Fruit fly (Drosophila melanogaster) whole organism, embryonic: Measurements from ENCODE around the gene CG32170.
A peak's percentile ranks its signal among the peaks of the same experiment; 100 is the strongest.

ENCODE experiments used
- Aef1 ChIP-seq: fragments of 200-800 bp; sonication (Bioruptor generic); IDR thresholded peaks from 3 replicates; pipeline ENCODE4 v1.3.6; 2022; ENCODE audit warnings: missing biosample characterization, missing genetic modification characterization
- BEAF-32 ChIP-seq: fragments of 200-800 bp; sonication (Bioruptor generic); optimal IDR thresholded peaks from 3 replicates; lab custom pipeline; 2017; ENCODE audit warnings: missing biosample characterization, missing genetic modification characterization, mild to moderate bottlenecking, moderate library complexity, missing genetic modification reagents
- CG10274 ChIP-seq: fragments of 200-800 bp; sonication (Bioruptor generic); optimal IDR thresholded peaks from 3 replicates; lab custom pipeline; 2017; ENCODE audit warnings: missing biosample characterization, mild to moderate bottlenecking, missing genetic modification characterization
- CG10654 ChIP-seq: fragments of 200-800 bp; sonication (Bioruptor generic); optimal IDR thresholded peaks from 2 replicates; lab custom pipeline; 2016; ENCODE audit warnings: missing biosample characterization, missing genetic modification characterization
- CG12155 ChIP-seq: fragments of 200-800 bp; sonication (Bioruptor generic); optimal IDR thresholded peaks from 3 replicates; lab custom pipeline; 2016; ENCODE audit warnings: missing biosample characterization, missing genetic modification characterization
- CG12744 ChIP-seq: fragments of 200-800 bp; sonication (Bioruptor generic); optimal IDR thresholded peaks from 2 replicates; lab custom pipeline; 2016; ENCODE audit warnings: missing biosample characterization, missing genetic modification characterization
- CG12942 ChIP-seq: fragments of 200-800 bp; sonication (Bioruptor generic); optimal IDR thresholded peaks from 3 replicates; lab custom pipeline; 2016; ENCODE audit warnings: missing biosample characterization, missing genetic modification characterization
- CG13296 ChIP-seq: fragments of 200-800 bp; sonication (Bioruptor generic); optimal IDR thresholded peaks from 3 replicates; lab custom pipeline; 2018; ENCODE audit warnings: missing biosample characterization, mild to moderate bottlenecking, missing genetic modification characterization
- CG13424 ChIP-seq: fragments of 200-800 bp; sonication (Bioruptor generic); optimal IDR thresholded peaks from 2 replicates; lab custom pipeline; 2019; ENCODE audit warnings: missing biosample characterization, mild to moderate bottlenecking, missing genetic modification characterization, moderate library complexity
- CG14014 ChIP-seq: fragments of 200-800 bp; sonication (Bioruptor generic); IDR thresholded peaks from 2 replicates; pipeline ENCODE4 v1.3.6; 2022; ENCODE audit warnings: missing biosample characterization, missing genetic modification characterization
- CG15479 ChIP-seq: fragments of 200-800 bp; sonication (Bioruptor generic); optimal IDR thresholded peaks from 3 replicates; lab custom pipeline; 2019; ENCODE audit warnings: missing biosample characterization, mild to moderate bottlenecking, missing genetic modification characterization, moderate library complexity
- CG15696 ChIP-seq: fragments of 200-800 bp; sonication (Bioruptor generic); optimal IDR thresholded peaks from 2 replicates; lab custom pipeline; 2019; ENCODE audit warnings: missing biosample characterization, mild to moderate bottlenecking, missing genetic modification characterization, moderate library complexity
- CG17802 ChIP-seq: fragments of 200-800 bp; sonication (Bioruptor generic); optimal IDR thresholded peaks from 2 replicates; lab custom pipeline; 2018; ENCODE audit warnings: missing biosample characterization, mild to moderate bottlenecking, missing genetic modification characterization, moderate library complexity
- CG18262 ChIP-seq: fragments of 200-800 bp; optimal IDR thresholded peaks from 3 replicates; lab custom pipeline; 2019; ENCODE audit warnings: missing biosample characterization, mild to moderate bottlenecking, missing genetic modification characterization, moderate library complexity
- CG31224 ChIP-seq: fragments of 200-800 bp; sonication (Bioruptor generic); IDR thresholded peaks from 2 replicates; pipeline ENCODE4 v1.3.6; 2022; ENCODE audit warnings: missing biosample characterization, missing genetic modification characterization
- CG3726 ChIP-seq: fragments of 200-800 bp; sonication (Bioruptor generic); IDR thresholded peaks from 3 replicates; pipeline ENCODE4, ENCODE4 v1.3.6; 2022; ENCODE audit warnings: missing biosample characterization, missing genetic modification characterization
- CG5180 ChIP-seq: fragments of 200-800 bp; sonication (Bioruptor generic); optimal IDR thresholded peaks from 3 replicates; lab custom pipeline; 2017; ENCODE audit warnings: missing biosample characterization, missing genetic modification characterization, mild to moderate bottlenecking, moderate library complexity, missing genetic modification reagents
- CG6854 ChIP-seq: fragments of 200-800 bp; sonication (Bioruptor generic); optimal IDR thresholded peaks from 3 replicates; lab custom pipeline; 2017; ENCODE audit warnings: missing biosample characterization, mild to moderate bottlenecking, missing genetic modification characterization
- CG8924 ChIP-seq: fragments of 200-800 bp; optimal IDR thresholded peaks from 3 replicates; lab custom pipeline; 2019; ENCODE audit warnings: missing biosample characterization, mild to moderate bottlenecking, missing genetic modification characterization, moderate library complexity
- D19A ChIP-seq: fragments of 200-800 bp; optimal IDR thresholded peaks from 3 replicates; lab custom pipeline; 2019; ENCODE audit warnings: missing biosample characterization, mild to moderate bottlenecking, missing genetic modification characterization, moderate library complexity
- D19B ChIP-seq: fragments of 200-800 bp; sonication (Bioruptor generic); optimal IDR thresholded peaks from 2 replicates; lab custom pipeline; 2017; ENCODE audit warnings: missing biosample characterization, mild to moderate bottlenecking, missing genetic modification characterization
- Deaf1 ChIP-seq: fragments of 200-800 bp; optimal IDR thresholded peaks from 3 replicates; lab custom pipeline; 2019; ENCODE audit warnings: missing biosample characterization, mild to moderate bottlenecking, missing genetic modification characterization, moderate library complexity
- Dfd ChIP-seq, 2 experiments: fragments of >200 bp; optimal IDR thresholded peaks; 2 replicates each; lab custom pipeline; 2017; ENCODE audit warnings: missing biosample characterization in 2 of 2, missing genetic modification characterization in 2 of 2
- E2f2 ChIP-seq: fragments of 200-800 bp; sonication (Bioruptor generic); IDR thresholded peaks from 2 replicates; pipeline ENCODE4 v1.3.6; 2022; ENCODE audit warnings: missing biosample characterization, missing genetic modification characterization
- Ets65A ChIP-seq: fragments of 200-800 bp; sonication (Bioruptor generic); peaks from one replicate; lab custom pipeline; 2016; ENCODE audit warnings: missing biosample characterization, missing genetic modification characterization
- HLH3B ChIP-seq: fragments of 200-800 bp; sonication (Bioruptor generic); IDR thresholded peaks from 2 replicates; pipeline ENCODE4 v1.3.6; 2022; ENCODE audit warnings: missing biosample characterization, missing genetic modification characterization
- HLH54F ChIP-seq: fragments of 200-800 bp; sonication (Bioruptor generic); optimal IDR thresholded peaks from 3 replicates; lab custom pipeline; 2016; ENCODE audit warnings: missing biosample characterization, missing genetic modification characterization
- Hmr ChIP-seq: fragments of 200-800 bp; sonication (Bioruptor generic); optimal IDR thresholded peaks from 3 replicates; lab custom pipeline; 2017; ENCODE audit warnings: mild to moderate bottlenecking, missing biosample characterization, missing genetic modification reagents, missing genetic modification characterization
- Hr51 ChIP-seq, 2 experiments: fragments of 200-800 bp; sonication (Bioruptor generic); optimal IDR thresholded peaks; 2 replicates in 1 of 2; 3 replicates in 1 of 2; lab custom pipeline; 2016 to 2018; ENCODE audit warnings: missing biosample characterization in 2 of 2, missing genetic modification characterization in 2 of 2, mild to moderate bottlenecking in 1 of 2, moderate library complexity in 1 of 2
- Lpt ChIP-seq: fragments of >200 bp; optimal IDR thresholded peaks from 2 replicates; lab custom pipeline; 2018; ENCODE audit warnings: missing biosample characterization, missing genetic modification characterization
- MBD-R2 ChIP-seq: fragments of 200-800 bp; sonication (Bioruptor generic); IDR thresholded peaks from 2 replicates; pipeline ENCODE4 v1.3.6; 2022; ENCODE audit warnings: missing biosample characterization, missing genetic modification characterization
- Max ChIP-seq: fragments of 200-800 bp; sonication (Bioruptor generic); optimal IDR thresholded peaks from 2 replicates; lab custom pipeline; 2016; ENCODE audit warnings: missing biosample characterization, mild to moderate bottlenecking, missing genetic modification characterization
- Nf-YA ChIP-seq: fragments of 200-800 bp; sonication (Bioruptor generic); IDR thresholded peaks from 2 replicates; pipeline ENCODE4 v1.3.6; 2022; ENCODE audit warnings: missing biosample characterization, missing genetic modification characterization
- Six4 ChIP-seq: fragments of 200-800 bp; sonication (Bioruptor generic); optimal IDR thresholded peaks from 2 replicates; lab custom pipeline; 2016; ENCODE audit warnings: missing biosample characterization, missing genetic modification characterization
- Stat92E ChIP-seq, 3 experiments: fragments of >200 bp in 2 of 3; fragments of 200-800 bp in 1 of 3; sonication (Bioruptor generic) in 1 of 3; optimal IDR thresholded peaks; 2 replicates each; lab custom pipeline; 2017 to 2019; ENCODE audit warnings: missing biosample characterization in 3 of 3, missing genetic modification characterization in 3 of 3, mild to moderate bottlenecking in 1 of 3, moderate library complexity in 1 of 3
- chn ChIP-seq: fragments of 200-800 bp; sonication (Bioruptor generic); optimal IDR thresholded peaks from 2 replicates; lab custom pipeline; 2016; ENCODE audit warnings: missing biosample characterization, missing genetic modification characterization
- danr ChIP-seq: fragments of 200-800 bp; sonication (Bioruptor generic); IDR thresholded peaks from 2 replicates; pipeline ENCODE4 v1.3.6; 2022; ENCODE audit warnings: missing biosample characterization, missing genetic modification characterization
- dpn ChIP-seq, 2 experiments: fragments of 200-800 bp; sonication (Bioruptor generic); optimal IDR thresholded peaks; 3 replicates each; lab custom pipeline; 2016; ENCODE audit warnings: missing biosample characterization in 2 of 2, missing genetic modification characterization in 2 of 2
- dysf ChIP-seq: fragments of 200-800 bp; sonication (Bioruptor generic); IDR thresholded peaks from 3 replicates; pipeline ENCODE4 v1.3.6; 2022; ENCODE audit warnings: missing biosample characterization, missing genetic modification characterization
- ewg ChIP-seq: fragments of 200-800 bp; sonication (Bioruptor generic); optimal IDR thresholded peaks from 3 replicates; lab custom pipeline; 2017; ENCODE audit warnings: mild to moderate bottlenecking, missing biosample characterization, missing genetic modification reagents, missing genetic modification characterization
- gfzf ChIP-seq: fragments of 200-800 bp; sonication (Bioruptor generic); optimal IDR thresholded peaks from 2 replicates; lab custom pipeline; 2016; ENCODE audit warnings: missing biosample characterization, mild to moderate bottlenecking, missing genetic modification characterization, moderate library complexity
- gt ChIP-seq: fragments of 200-800 bp; sonication (Bioruptor generic); IDR thresholded peaks from 2 replicates; pipeline ENCODE4 v1.3.6; 2022; ENCODE audit warnings: missing biosample characterization, missing genetic modification characterization
- ind ChIP-seq: fragments of 200-800 bp; sonication (Bioruptor generic); optimal IDR thresholded peaks from 3 replicates; lab custom pipeline; 2016; ENCODE audit warnings: missing biosample characterization, missing genetic modification characterization
- kay ChIP-seq: fragments of 200-800 bp; sonication (Bioruptor generic); optimal IDR thresholded peaks from 2 replicates; lab custom pipeline; 2016; ENCODE audit warnings: missing biosample characterization, missing genetic modification characterization
- oc ChIP-seq: fragments of 200-800 bp; sonication (Bioruptor generic); optimal IDR thresholded peaks from 2 replicates; lab custom pipeline; 2018; ENCODE audit warnings: missing biosample characterization, mild to moderate bottlenecking, missing genetic modification characterization, moderate library complexity
- pho ChIP-seq: fragments of 200-800 bp; sonication (Bioruptor generic); optimal IDR thresholded peaks from 2 replicates; lab custom pipeline; 2016; ENCODE audit warnings: missing biosample characterization, missing genetic modification characterization
- shn ChIP-seq: fragments of 200-800 bp; sonication (Bioruptor generic); optimal IDR thresholded peaks from 3 replicates; lab custom pipeline; 2016; ENCODE audit warnings: missing biosample characterization, missing genetic modification characterization
- sr ChIP-seq: fragments of 200-800 bp; sonication (Bioruptor generic); IDR thresholded peaks from 3 replicates; pipeline ENCODE4 v1.3.6; 2022; ENCODE audit warnings: missing biosample characterization, missing genetic modification characterization
- zf30C ChIP-seq: fragments of 200-800 bp; sonication (Bioruptor generic); optimal IDR thresholded peaks from 3 replicates; lab custom pipeline; 2018; ENCODE audit warnings: missing biosample characterization, mild to moderate bottlenecking, missing genetic modification characterization

CG32170 gene

dm6 chr3L:16890650-16891336, 13.7 kb downstream of the CG32170 start (continued):
- TF ChIP-seq gfzf (no peak), pho (GFP tag; lab: Kevin White, UChicago) (peak; percentile 64), HLH54F (GFP tag; lab: Kevin White, UChicago) (peak; percentile 57), dpn (GFP tag; optimal IDR thresholded peaks at IDR 0.05; lab: Kevin White, UChicago) (peak; percentile 86 to 92), CG3726 (peak; percentile 86), CG14014 (GFP tag; lab: Robert Waterston, UW) (peak; percentile 85), MBD-R2 (GFP tag; lab: Robert Waterston, UW) (peak; percentile 54; the same call in 1 of the 2 replicates), CG15479 (GFP tag; lab: Kevin White, UChicago) (peak; percentile 50), CG8924 (tag; lab: Kevin White, UChicago) (peak; percentile 90), gt (peak; percentile 79; the same call in 1 of the 2 replicates), Deaf1 (peak; percentile 100), Max (peak; percentile 67), BEAF-32 (no peak), CG10274 (peak; percentile 62), E2f2 (GFP tag; lab: Robert Waterston, UW) (peak; percentile 74; the same call in 1 of the 2 replicates), zf30C (peak; percentile 68), CG13296 (GFP tag; lab: Kevin White, UChicago) (peak; percentile 66), Six4 (peak; percentile 92), CG13424 (tag; lab: Kevin White, UChicago) (peak; percentile 92), shn (peak; percentile 80), dysf (GFP tag; lab: Robert Waterston, UW) (peak; percentile 91; the same call in 2 of the 3 replicates), Aef1 (GFP tag; lab: Robert Waterston, UW) (peak; percentile 89), CG5180 (GFP tag; lab: Kevin White, UChicago) (peak; percentile 81), Hr51 (GFP tag; optimal IDR thresholded peaks at IDR 0.05; lab: Kevin White, UChicago) (peak; percentile 72 to 91), CG12155 (peak; percentile 76), Hmr (GFP tag; lab: Kevin White, UChicago) (peak; percentile 66), chn (peak; percentile 82), D19B (GFP tag; lab: Kevin White, UChicago) (peak; percentile 42), CG15696 (tag; lab: Kevin White, UChicago) (peak; percentile 52), ind (GFP tag; lab: Kevin White, UChicago) (peak; percentile 87), CG18262 (tag; lab: Kevin White, UChicago) (peak; percentile 94), Nf-YA (GFP tag; lab: Robert Waterston, UW) (peak; percentile 93), HLH3B (GFP tag; lab: Robert Waterston, UW) (peak; percentile 95), CG10654 (GFP tag; lab: Kevin White, UChicago) (peak; percentile 87), danr (GFP tag; lab: Robert Waterston, UW) (peak; percentile 87), CG31224 (GFP tag; lab: Robert Waterston, UW) (peak; percentile 64), oc (tag; lab: Kevin White, UChicago) (peak; percentile 90), Dfd (GFP tag; optimal IDR thresholded peaks at IDR 0.05; lab: Kevin White, UChicago) (no peak), Lpt (no peak), CG6854 (GFP tag; lab: Kevin White, UChicago) (peak; percentile 53), Stat92E (GFP tag; optimal IDR thresholded peaks at IDR 0.05; lab: Kevin White, UChicago) (peak in 1 of 3 experiments; percentile 62), D19A (tag; lab: Kevin White, UChicago) (peak; percentile 88), CG12942 (peak; percentile 81), sr (GFP tag; lab: Robert Waterston, UW) (peak; percentile 81; the same call in 2 of the 3 replicates), ewg (GFP tag; lab: Kevin White, UChicago) (peak; percentile 73), CG12744 (peak; percentile 54), Ets65A (GFP tag; lab: Kevin White, UChicago) (peak; percentile 96), kay (GFP tag; lab: Kevin White, UChicago) (peak; percentile 68), CG17802 (peak; percentile 82)
